Worm (Caenorhabditis elegans): ENCODE data around the gene F56F10.1.

ce11 chrX:841393-841792 is 31.0 kb upstream of the F56F10.1 start, which contains the start of gene F39H12.3:
- no peak for TF ChIP-seq sptf-1 (tag; optimal IDR thresholded peaks at IDR 0.05)
- TF ChIP-seq lsy-2 (tag; optimal IDR thresholded peaks at IDR 0.05), result no peak
- no peak for TF ChIP-seq unc-86 (tag; optimal IDR thresholded peaks at IDR 0.05)
- TF ChIP-seq nhr-77 (tag; optimal IDR thresholded peaks at IDR 0.05), result no peak
- TF ChIP-seq F16B12.6 (tag; optimal IDR thresholded peaks at IDR 0.05), result no peak
- TF ChIP-seq ceh-88 (GFP tag; IDR thresholded peaks at IDR 0.05), result no peak
- no peak for TF ChIP-seq ceh-63 (GFP tag; optimal IDR thresholded peaks at IDR 0.05)
- TF ChIP-seq fos-1 (tag; optimal IDR thresholded peaks at IDR 0.05), result no peak
- TF ChIP-seq ceh-82 (tag; optimal IDR thresholded peaks at IDR 0.05), result no peak
- TF ChIP-seq nhr-85 (tag), result no peak

Measured in whole organism, L1 larva.